Worm (Caenorhabditis elegans) whole organism, L4 larva: ENCODE results near the gene pepm-1.
A peak's percentile ranks its signal among the peaks of the same experiment; 100 is the strongest.

Experiments used
- T26A8.4 ChIP-seq: fragments of 200-800 bp; sonication (Bioruptor generic); IDR thresholded peaks from 2 replicates; pipeline ENCODE4 v1.3.6; 2022; ENCODE audit warnings: missing genetic modification characterization, missing compliant biosample characterization
- Y5F2A.4 ChIP-seq: fragments of 200-800 bp; sonication (Bioruptor generic); optimal IDR thresholded peaks from 2 replicates; lab custom pipeline; 2018; ENCODE audit warnings: mild to moderate bottlenecking, missing genetic modification characterization, missing compliant biosample characterization
- ZK337.2 ChIP-seq: fragments of 200-800 bp; sonication (Bioruptor generic); IDR thresholded peaks from 2 replicates; pipeline ENCODE4 v1.3.6; 2022; ENCODE audit warnings: missing genetic modification reagents, missing genetic modification characterization, missing compliant biosample characterization
- aha-1 ChIP-seq: fragments of 150-350 bp; peaks from one replicate; lab custom pipeline; 2014; ENCODE audit warnings: missing biosample characterization, missing genetic modification characterization
- ceh-20 ChIP-seq: fragments of 200-800 bp; sonication (Bioruptor generic); IDR thresholded peaks from 2 replicates; pipeline ENCODE4 v1.3.6; 2022; ENCODE audit warnings: missing genetic modification reagents, missing genetic modification characterization, missing compliant biosample characterization
- daf-19 ChIP-seq: fragments of 200-800 bp; sonication (Bioruptor generic); conservative IDR thresholded peaks from 2 replicates; pipeline ENCODE4 v1.3.6; 2022; ENCODE audit warnings: missing genetic modification characterization, missing compliant biosample characterization
- daf-8 ChIP-seq: fragments of 200-800 bp; sonication (Bioruptor generic); IDR thresholded peaks from 2 replicates; pipeline ENCODE4 v1.3.6; 2022; ENCODE audit warnings: missing genetic modification characterization, missing compliant biosample characterization
- dmd-6 ChIP-seq: fragments of 200-800 bp; sonication (Bioruptor generic); IDR thresholded peaks from 2 replicates; pipeline ENCODE4 v1.3.6; 2022; ENCODE audit warnings: missing genetic modification reagents, missing genetic modification characterization, missing compliant biosample characterization
- duxl-1 ChIP-seq: sonication (generic microtip); optimal IDR thresholded peaks from 2 replicates; lab custom pipeline; 2016; ENCODE audit warnings: mild to moderate bottlenecking, missing genetic modification characterization, moderate library complexity, missing compliant biosample characterization; ENCODE audit not compliant: poor library complexity
- dve-1 ChIP-seq: sonication (generic microtip); optimal IDR thresholded peaks from 2 replicates; lab custom pipeline; 2017; ENCODE audit warnings: antibody characterized with exemption, mild to moderate bottlenecking, missing genetic modification characterization, missing compliant biosample characterization; ENCODE audit not compliant: insufficient read depth
- hlh-11 ChIP-seq: fragments of 200-800 bp; sonication (Bioruptor generic); optimal IDR thresholded peaks from 2 replicates; lab custom pipeline; 2018; ENCODE audit warnings: mild to moderate bottlenecking, missing genetic modification characterization, missing compliant biosample characterization
- hlh-30 ChIP-seq: sonication (generic microtip); optimal IDR thresholded peaks from 2 replicates; lab custom pipeline; 2017; ENCODE audit warnings: antibody characterized with exemption, mild to moderate bottlenecking, missing genetic modification characterization, missing compliant biosample characterization; ENCODE audit not compliant: insufficient read depth
- hmg-1.1 ChIP-seq: fragments of 200-800 bp; sonication (Bioruptor generic); IDR thresholded peaks from 2 replicates; pipeline ENCODE4 v1.3.6; 2022; ENCODE audit warnings: missing genetic modification reagents, missing genetic modification characterization, missing compliant biosample characterization
- jun-1 ChIP-seq: fragments of 150-350 bp; optimal IDR thresholded peaks from 2 replicates; lab custom pipeline; 2014; ENCODE audit warnings: missing biosample characterization, missing genetic modification reagents, missing genetic modification characterization
- lim-7 ChIP-seq: fragments of 200-800 bp; sonication (Bioruptor generic); IDR thresholded peaks from 2 replicates; pipeline ENCODE4 v1.3.6; 2022; ENCODE audit warnings: missing genetic modification characterization, missing compliant biosample characterization
- lin-38 ChIP-seq: fragments of 200-800 bp; sonication (Bioruptor generic); IDR thresholded peaks from 2 replicates; pipeline ENCODE4 v1.3.6; 2022; ENCODE audit warnings: missing genetic modification reagents, missing genetic modification characterization, missing compliant biosample characterization
- lsy-2 ChIP-seq, 2 experiments: fragments of 150-350 bp in 1 of 2; sonication (generic microtip) in 1 of 2; optimal IDR thresholded peaks; 2 replicates each; lab custom pipeline; 2014 to 2017; ENCODE audit warnings: missing biosample characterization in 2 of 2, missing genetic modification characterization in 2 of 2
- madf-9 ChIP-seq: fragments of 200-800 bp; sonication (Bioruptor generic); conservative IDR thresholded peaks from 2 replicates; pipeline ENCODE4 v1.3.6; 2022; ENCODE audit warnings: missing genetic modification reagents, missing genetic modification characterization, missing compliant biosample characterization
- mep-1 ChIP-seq: fragments of 150-350 bp; sonication (generic microtip); optimal IDR thresholded peaks from 3 replicates; lab custom pipeline; 2014; ENCODE audit warnings: missing biosample characterization, missing genetic modification characterization
- mes-2 ChIP-seq: sonication (generic microtip); optimal IDR thresholded peaks from 2 replicates; lab custom pipeline; 2016; ENCODE audit warnings: missing genotype, mild to moderate bottlenecking, missing genetic modification characterization, missing compliant biosample characterization; ENCODE audit not compliant: poor library complexity, severe bottlenecking
- mxl-3 ChIP-seq: fragments of 200-800 bp; sonication (Bioruptor generic); optimal IDR thresholded peaks from 2 replicates; lab custom pipeline; 2018; ENCODE audit warnings: mild to moderate bottlenecking, missing genetic modification characterization, missing compliant biosample characterization
- nhr-10 ChIP-seq: fragments of 150-350 bp; optimal IDR thresholded peaks from 2 replicates; lab custom pipeline; 2014; ENCODE audit warnings: missing biosample characterization, missing genetic modification characterization
- nhr-111 ChIP-seq: fragments of 200-800 bp; sonication (Bioruptor generic); optimal IDR thresholded peaks from 2 replicates; lab custom pipeline; 2018; ENCODE audit warnings: mild to moderate bottlenecking, missing genetic modification characterization, missing compliant biosample characterization
- nhr-25 ChIP-seq: sonication (generic microtip); optimal IDR thresholded peaks from 2 replicates; lab custom pipeline; 2017; ENCODE audit warnings: missing genetic modification characterization, mild to moderate bottlenecking, missing compliant biosample characterization, antibody characterized with exemption, moderate library complexity, borderline replicate concordance; ENCODE audit not compliant: insufficient read depth
- nhr-28 ChIP-seq: fragments of 150-350 bp; optimal IDR thresholded peaks from 2 replicates; lab custom pipeline; 2014; ENCODE audit warnings: missing biosample characterization, missing genetic modification characterization
- nhr-48 ChIP-seq: sonication (generic microtip); optimal IDR thresholded peaks from 2 replicates; lab custom pipeline; 2016; ENCODE audit warnings: mild to moderate bottlenecking, missing genetic modification characterization, missing compliant biosample characterization
- nhr-6 ChIP-seq: fragments of 150-350 bp; optimal IDR thresholded peaks from 2 replicates; lab custom pipeline; 2014; ENCODE audit warnings: missing biosample characterization, missing genetic modification characterization
- nhr-77 ChIP-seq: fragments of 150-350 bp; optimal IDR thresholded peaks from 2 replicates; lab custom pipeline; 2014; ENCODE audit warnings: missing biosample characterization, missing genetic modification characterization
- pha-4 ChIP-seq, 2 experiments: fragments of 150-350 bp in 1 of 2; fragments of 200-800 bp in 1 of 2; sonication (Bioruptor generic) in 1 of 2; IDR thresholded peaks in 1 of 2; optimal IDR thresholded peaks in 1 of 2; 2 replicates each; pipeline versions ENCODE4 v1.3.6 to Lab custom; 2014 to 2022; ENCODE audit warnings: missing genetic modification characterization in 2 of 2, missing genetic modification reagents in 2 of 2, missing biosample characterization in 1 of 2, missing compliant biosample characterization in 1 of 2
- rbr-2 ChIP-seq: sonication (generic microtip); optimal IDR thresholded peaks from 2 replicates; lab custom pipeline; 2016; ENCODE audit warnings: missing genotype, missing genetic modification characterization, missing compliant biosample characterization
- sdz-12 ChIP-seq: fragments of 200-800 bp; sonication (Bioruptor generic); optimal IDR thresholded peaks from 2 replicates; lab custom pipeline; 2018; ENCODE audit warnings: mild to moderate bottlenecking, missing genetic modification characterization, missing compliant biosample characterization
- set-16 ChIP-seq: fragments of 200-800 bp; sonication (Bioruptor generic); IDR thresholded peaks from 2 replicates; pipeline ENCODE4 v1.3.6; 2022; ENCODE audit warnings: missing genetic modification reagents, missing genetic modification characterization, missing compliant biosample characterization
- tra-1 ChIP-seq: fragments of 200-800 bp; sonication (Bioruptor generic); IDR thresholded peaks from 2 replicates; pipeline ENCODE4 v1.3.6; 2022; ENCODE audit warnings: missing genetic modification reagents, missing genetic modification characterization, missing compliant biosample characterization
- unc-62 ChIP-seq, 3 experiments: fragments of 150-350 bp in 1 of 3; sonication (generic microtip); optimal IDR thresholded peaks in 2 of 3; peaks in 1 of 3; 1 replicate in 1 of 3; 2 replicates in 2 of 3; lab custom pipeline; 2014 to 2017; ENCODE audit warnings: missing biosample characterization in 3 of 3, missing genetic modification characterization in 3 of 3, missing genetic modification reagents in 3 of 3, missing genotype in 1 of 3
- zag-1 ChIP-seq: fragments of 150-350 bp; optimal IDR thresholded peaks from 2 replicates; lab custom pipeline; 2014; ENCODE audit warnings: missing biosample characterization, missing genetic modification characterization
- zfp-3 ChIP-seq: fragments of 200-800 bp; sonication (Bioruptor generic); conservative IDR thresholded peaks from 2 replicates; pipeline ENCODE4 v1.3.6; 2022; ENCODE audit warnings: missing genetic modification reagents, missing genetic modification characterization, missing compliant biosample characterization
- zip-2 ChIP-seq: fragments of 150-350 bp; optimal IDR thresholded peaks from 2 replicates; lab custom pipeline; 2014; ENCODE audit warnings: missing biosample characterization, missing genetic modification characterization
- ztf-11 ChIP-seq: fragments of 150-350 bp; optimal IDR thresholded peaks from 2 replicates; lab custom pipeline; 2014; ENCODE audit warnings: missing biosample characterization, missing genetic modification characterization

Gene pepm-1

ce11 chrV:14364586-14365248, 35.8 kb downstream of the pepm-1 start:
- no peak for TF ChIP-seq zip-2 (tag; lab: Kevin White, UChicago)
- no peak for TF ChIP-seq nhr-77 (tag; lab: Kevin White, UChicago)
- peak; percentile 38 for TF ChIP-seq nhr-48 (tag; lab: Kevin White, UChicago)
- TF ChIP-seq nhr-6: peak; percentile 57
- 0 out of 2 replicates have a peak, but pooled peaks have one; percentile 30 for TF ChIP-seq ceh-20
- peak; percentile 62 for TF ChIP-seq hmg-1.1 (GFP tag; lab: Robert Waterston, UW)
- TF ChIP-seq rbr-2 (tag; lab: Kevin White, UChicago): peak; percentile 26
- no peak for TF ChIP-seq ZK337.2 (GFP tag; lab: Robert Waterston, UW)
- no peak for TF ChIP-seq nhr-10 (tag; lab: Kevin White, UChicago)
- peak; percentile 52 for TF ChIP-seq mep-1 (tag; lab: Kevin White, UChicago)
- peak; percentile 58 for TF ChIP-seq hlh-11 (tag; lab: Kevin White, UChicago)
- TF ChIP-seq T26A8.4 (GFP tag; lab: Robert Waterston, UW): peak; percentile 25; the same call in 1 of the 2 replicates
- TF ChIP-seq jun-1 (tag; lab: Kevin White, UChicago): no peak
- peak; percentile 68; the same call in 1 of the 2 replicates for TF ChIP-seq daf-19 (GFP tag; lab: Robert Waterston, UW)
- peak; percentile 96 for TF ChIP-seq nhr-25 (tag; lab: Kevin White, UChicago)
- peak in 1 of 2 experiments; percentile 44 for TF ChIP-seq unc-62 (GFP tag; optimal IDR thresholded peaks at IDR 0.05 in 1 of 2; lab: Kevin White, UChicago)
- no peak for TF ChIP-seq unc-62 (tag; optimal IDR thresholded peaks at IDR 0.05; lab: Kevin White, UChicago)
- peak; percentile 52 for TF ChIP-seq mxl-3 (GFP tag; lab: Kevin White, UChicago)
- peak; percentile 51 to 88 for TF ChIP-seq lsy-2 (tag; optimal IDR thresholded peaks at IDR 0.05; lab: Kevin White, UChicago)
- peak; percentile 44; the same call in 1 of the 2 replicates for TF ChIP-seq pha-4 (GFP tag; IDR thresholded peaks at IDR 0.05; lab: Robert Waterston, UW)
- TF ChIP-seq pha-4 (tag; optimal IDR thresholded peaks at IDR 0.05; lab: Kevin White, UChicago): no peak
- 0 out of 2 replicates have a peak, but pooled peaks have one; percentile 8 for TF ChIP-seq zfp-3 (GFP tag; lab: Robert Waterston, UW)
- TF ChIP-seq Y5F2A.4 (GFP tag; lab: Kevin White, UChicago): no peak
- peak; percentile 30 for TF ChIP-seq lin-38
- no peak for TF ChIP-seq zag-1
- TF ChIP-seq nhr-111 (GFP tag; lab: Kevin White, UChicago): peak; percentile 22
- peak; percentile 23 for TF ChIP-seq dmd-6
- no peak for TF ChIP-seq sdz-12 (GFP tag; lab: Kevin White, UChicago)
- peak; percentile 38; the same call in 1 of the 2 replicates for TF ChIP-seq set-16 (GFP tag; lab: Robert Waterston, UW)
- peak; percentile 9 for TF ChIP-seq duxl-1
- peak; percentile 98 for TF ChIP-seq aha-1 (tag; lab: Kevin White, UChicago)
- no peak for TF ChIP-seq daf-8 (GFP tag; lab: Robert Waterston, UW)
- no peak for TF ChIP-seq tra-1 (GFP tag; lab: Robert Waterston, UW)
- TF ChIP-seq hlh-30 (tag; lab: Kevin White, UChicago): peak; percentile 17
- peak; percentile 7 for TF ChIP-seq dve-1 (tag; lab: Kevin White, UChicago)
- no peak for TF ChIP-seq madf-9 (GFP tag; lab: Robert Waterston, UW)
- TF ChIP-seq nhr-28: peak; percentile 26
- no peak for TF ChIP-seq ztf-11 (tag; lab: Kevin White, UChicago)
- TF ChIP-seq lim-7: no peak
- TF ChIP-seq mes-2 (tag; lab: Kevin White, UChicago): peak; percentile 38
